Worm (Caenorhabditis elegans) whole organism, late embryonic: Measurements from ENCODE around the gene F15H10.8.

Experiments used
- ahr-1 ChIP-seq: sonication (generic microtip); optimal IDR thresholded peaks from 2 replicates; lab custom pipeline; 2016; ENCODE audit warnings: missing genetic modification characterization, missing compliant biosample characterization
- ceh-9 ChIP-seq: sonication (generic microtip); optimal IDR thresholded peaks from 2 replicates; lab custom pipeline; 2016; ENCODE audit warnings: mild to moderate bottlenecking, missing genetic modification characterization, inconsistent platforms, missing compliant biosample characterization
- ets-4 ChIP-seq: sonication (generic microtip); optimal IDR thresholded peaks from 2 replicates; lab custom pipeline; 2016; ENCODE audit warnings: missing genetic modification characterization, missing compliant biosample characterization
- fkh-6 ChIP-seq: sonication (generic microtip); optimal IDR thresholded peaks from 2 replicates; lab custom pipeline; 2016; ENCODE audit warnings: missing genetic modification characterization, missing compliant biosample characterization
- rnt-1 ChIP-seq: sonication (generic microtip); optimal IDR thresholded peaks from 2 replicates; lab custom pipeline; 2016; ENCODE audit warnings: missing genetic modification characterization, missing compliant biosample characterization
- tbx-2 ChIP-seq: sonication (generic microtip); optimal IDR thresholded peaks from 2 replicates; lab custom pipeline; 2016; ENCODE audit warnings: missing genetic modification characterization, missing compliant biosample characterization

ce11 chrV:10414610-10415009 lies 11.9 kb upstream of the F15H10.8 start, which contains the start of gene F15H10.9:
- TF ChIP-seq ceh-9 (tag; lab: Kevin White, UChicago) (no peak), rnt-1 (no peak), ahr-1 (tag; lab: Kevin White, UChicago) (no peak), fkh-6 (tag; lab: Kevin White, UChicago) (no peak), ets-4 (no peak), tbx-2 (tag; lab: Kevin White, UChicago) (no peak)
